Fruit fly (Drosophila melanogaster) whole organism: ENCODE data around the gene CG7824.

Experiments used
- CG8478 ChIP-seq: fragments of >200 bp; optimal IDR thresholded peaks from 2 replicates; lab custom pipeline; 2018; ENCODE audit warnings: inconsistent platforms
- usp ChIP-seq: fragments of >200 bp; optimal IDR thresholded peaks from 2 replicates; lab custom pipeline; 2017; ENCODE audit warnings: missing biosample characterization, missing genetic modification characterization, mixed read lengths

DNA sequence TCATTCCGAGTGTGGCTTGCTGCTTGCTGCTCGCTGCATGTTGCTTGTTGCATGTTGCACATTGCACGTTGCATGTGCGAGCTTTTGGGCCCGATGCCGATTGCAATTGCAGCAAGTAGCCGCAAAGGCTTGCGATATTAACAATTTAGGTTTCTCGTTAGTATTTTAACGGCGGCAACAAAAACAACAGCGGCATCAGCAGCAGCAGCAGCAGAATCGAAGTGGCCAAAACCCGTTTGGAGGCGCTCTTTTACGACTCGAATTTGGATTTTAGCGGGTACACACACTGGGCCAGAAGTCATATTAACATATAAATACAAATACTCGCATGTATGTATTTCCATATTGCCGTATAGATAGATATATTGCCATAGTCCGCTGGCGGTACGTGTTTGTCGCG is 21.6 kb upstream of the CG7824 start:
- TF ChIP-seq usp (GFP tag; lab: Kevin White, UChicago) (no peak), CG8478 (lab: Kevin White, UChicago) (no peak)
